Worm (Caenorhabditis elegans): ENCODE measurements around the gene mre-11.

The mre-11 gene

ce11 chrV:10736756-10737155, at the start of gene mre-11, which contains the start of gene wdr-5.3:
mre-11 (minus strand) TSS chrV:10736868.
wdr-5.3 (plus strand) TSS chrV:10737116.
- TF ChIP-seq nhr-85 (tag) (peak; percentile 75), egl-27 (tag; optimal IDR thresholded peaks at IDR 0.05) (no peak), lsy-2 (tag; optimal IDR thresholded peaks at IDR 0.05) (peak; percentile 65 to 77), irx-1 (tag; optimal IDR thresholded peaks at IDR 0.05) (peak; percentile 68), ceh-82 (tag; optimal IDR thresholded peaks at IDR 0.05) (peak in 2 of 3 experiments; percentile 37), nhr-90 (tag; optimal IDR thresholded peaks at IDR 0.05; ENCODE audit: poor library complexity) (peak; percentile 71), zag-1 (tag; optimal IDR thresholded peaks at IDR 0.05) (no peak), nhr-20 (tag; optimal IDR thresholded peaks at IDR 0.05) (peak; percentile 80), grh-1 (GFP tag; IDR thresholded peaks at IDR 0.05) (0 out of 2 replicates have a peak, but pooled peaks have one; percentile 18), mep-1 (tag; optimal IDR thresholded peaks at IDR 0.05) (peak; percentile 68), ceh-8 (GFP tag; optimal IDR thresholded peaks at IDR 0.05) (no peak), zip-4 (GFP tag; optimal IDR thresholded peaks at IDR 0.05) (no peak), blmp-1 (tag; optimal IDR thresholded peaks at IDR 0.05) (peak; percentile 60), efl-1 (optimal IDR thresholded peaks at IDR 0.05) (peak; percentile 70 to 90), efl-1 (GFP tag; optimal IDR thresholded peaks at IDR 0.05 in 1 of 2) (peak; percentile 89 to 99), C16A3.4 (tag; optimal IDR thresholded peaks at IDR 0.05) (peak; percentile 50), lir-3 (tag; optimal IDR thresholded peaks at IDR 0.05; ENCODE audit: poor library complexity) (peak; percentile 90), nhr-71 (tag; optimal IDR thresholded peaks at IDR 0.05) (peak; percentile 83), sup-37 (GFP tag; optimal IDR thresholded peaks at IDR 0.05) (no peak), vab-15 (tag; optimal IDR thresholded peaks at IDR 0.05) (no peak), nhr-47 (tag; optimal IDR thresholded peaks at IDR 0.05) (peak; percentile 79), tbx-2 (tag; optimal IDR thresholded peaks at IDR 0.05) (no peak), isw-1 (GFP tag; IDR thresholded peaks at IDR 0.05) (peak; percentile 46), F16B12.6 (tag; optimal IDR thresholded peaks at IDR 0.05) (peak; percentile 33), hlh-4 (tag; optimal IDR thresholded peaks at IDR 0.05) (no peak), C04F5.9 (tag; optimal IDR thresholded peaks at IDR 0.05) (peak; percentile 29), xbp-1 (tag; optimal IDR thresholded peaks at IDR 0.05) (peak; percentile 75), nhr-28 (tag; optimal IDR thresholded peaks at IDR 0.05) (no peak), fkh-8 (tag; optimal IDR thresholded peaks at IDR 0.05) (peak; percentile 48), elt-2 (tag; optimal IDR thresholded peaks at IDR 0.05) (peak; percentile 18), fkh-4 (tag; optimal IDR thresholded peaks at IDR 0.05; ENCODE audit: borderline replicate concordance) (peak; percentile 17), nhr-11 (tag; optimal IDR thresholded peaks at IDR 0.05) (no peak), hpl-2 (GFP tag; optimal IDR thresholded peaks at IDR 0.05) (no peak), egl-13 (tag; optimal IDR thresholded peaks at IDR 0.05) (peak; percentile 41), elt-3 (tag; optimal IDR thresholded peaks at IDR 0.05) (peak in 1 of 6 experiments; percentile 13), ceh-90 (tag; optimal IDR thresholded peaks at IDR 0.05) (peak; percentile 78), ama-1 (optimal IDR thresholded peaks at IDR 0.05) (no peak), nhr-77 (tag; optimal IDR thresholded peaks at IDR 0.05) (no peak), mab-9 (GFP tag; IDR thresholded peaks at IDR 0.05) (no peak), unc-130 (tag; optimal IDR thresholded peaks at IDR 0.05) (peak; percentile 69), sox-4 (tag; optimal IDR thresholded peaks at IDR 0.05) (peak; percentile 52), snpc-4 (tag; optimal IDR thresholded peaks at IDR 0.05) (peak; percentile 49), swsn-7 (tag; optimal IDR thresholded peaks at IDR 0.05) (peak; percentile 75), aha-1 (tag; optimal IDR thresholded peaks at IDR 0.05) (no peak), ztf-11 (tag; optimal IDR thresholded peaks at IDR 0.05) (peak in 1 of 2 experiments; percentile 78), unc-86 (tag; optimal IDR thresholded peaks at IDR 0.05) (peak; percentile 51), jun-1 (tag; optimal IDR thresholded peaks at IDR 0.05) (no peak), lin-15B (tag; optimal IDR thresholded peaks at IDR 0.05) (peak; percentile 56), lin-13 (GFP tag; optimal IDR thresholded peaks at IDR 0.05) (peak; percentile 56), unc-98 (GFP tag; IDR thresholded peaks at IDR 0.05) (no peak), nhr-19 (GFP tag; conservative IDR thresholded peaks at IDR 0.05) (peak; percentile 72), fkh-10 (GFP tag; optimal IDR thresholded peaks at IDR 0.05) (no peak), rnt-1 (tag; optimal IDR thresholded peaks at IDR 0.05) (peak; percentile 97), snu-23 (GFP tag; optimal IDR thresholded peaks at IDR 0.05) (peak; percentile 80)

Measured in whole organism, L1 larva.